Worm (Caenorhabditis elegans): Measurements from ENCODE around the gene fbxb-108.

DNA sequence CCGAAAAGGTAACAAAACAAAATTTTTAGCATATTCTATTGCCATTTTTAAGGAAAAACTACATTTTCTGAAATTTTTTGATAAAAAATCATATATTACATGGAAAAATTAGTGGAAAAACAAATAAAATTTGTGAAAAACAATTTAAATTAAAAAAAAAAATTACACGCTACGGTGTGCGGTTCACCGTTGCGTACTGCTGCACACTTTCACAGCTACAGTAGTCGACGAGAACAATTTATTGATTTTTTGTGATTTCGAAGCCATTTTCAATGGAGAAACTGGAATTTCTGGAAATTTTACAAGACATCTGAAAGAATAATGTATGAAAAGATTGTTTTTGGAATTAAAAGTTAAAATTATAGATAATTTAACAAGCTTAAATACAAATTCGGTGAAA lies 50.3 kb downstream of the fbxb-108 start:
- TF ChIP-seq ama-1 (optimal IDR thresholded peaks at IDR 0.05) (no peak), hmg-4 (GFP tag; optimal IDR thresholded peaks at IDR 0.05) (no peak), sea-1 (GFP tag; conservative IDR thresholded peaks at IDR 0.05) (no peak), aly-1 (tag; optimal IDR thresholded peaks at IDR 0.05) (no peak), tra-4 (tag; optimal IDR thresholded peaks at IDR 0.05) (no peak), pes-1 (GFP tag; IDR thresholded peaks at IDR 0.05) (no peak), scrt-1 (GFP tag; IDR thresholded peaks at IDR 0.05) (no peak), ets-7 (tag; optimal IDR thresholded peaks at IDR 0.05) (no peak), flt-1 (GFP tag; IDR thresholded peaks at IDR 0.05) (no peak), hmbx-1 (tag; optimal IDR thresholded peaks at IDR 0.05) (no peak), ceh-36 (tag; optimal IDR thresholded peaks at IDR 0.05) (no peak)
